Worm (Caenorhabditis elegans): ENCODE data around the gene pqn-83.

Gene pqn-83

DNA sequence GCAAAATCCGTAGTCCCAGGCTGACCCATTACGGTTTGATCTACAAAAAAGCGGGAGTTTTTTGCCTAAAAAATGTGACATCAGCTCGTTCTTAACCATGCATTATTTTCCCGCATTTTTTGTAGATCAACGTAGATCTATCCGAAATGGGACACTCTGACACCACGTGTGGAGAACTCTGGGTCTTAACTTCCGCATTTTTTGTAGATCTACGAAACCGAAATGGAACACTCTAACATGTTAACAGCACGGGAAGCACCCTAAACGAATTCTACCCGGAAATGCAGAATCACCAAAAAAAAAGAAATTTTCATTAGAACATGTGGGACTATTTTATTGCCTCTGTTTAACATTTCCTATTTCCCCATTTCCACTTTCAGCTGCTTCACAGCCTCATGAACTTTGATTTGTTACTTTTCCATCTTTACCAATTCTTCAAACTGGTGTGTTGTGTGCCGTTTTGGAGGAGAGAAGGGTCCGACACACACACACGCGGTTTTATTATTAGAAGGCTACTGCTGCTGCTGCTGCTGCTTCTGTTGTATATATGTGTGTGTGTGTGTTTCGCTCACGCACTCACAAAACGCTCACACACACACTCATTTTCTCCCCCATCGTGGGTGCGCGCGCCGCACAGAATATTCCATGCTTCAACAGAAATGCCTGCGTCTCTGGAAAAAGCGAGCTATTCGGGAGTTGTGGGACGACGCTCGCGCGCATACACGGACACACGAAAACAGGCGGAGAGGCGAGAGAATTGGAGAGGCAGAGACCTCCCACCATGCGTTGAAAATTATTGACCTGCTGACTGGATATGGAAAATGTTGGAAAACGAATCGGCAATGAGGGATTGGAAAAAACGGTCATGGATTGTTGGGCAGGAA is 31.1 kb downstream of the pqn-83 start (continued):
- TF ChIP-seq tra-1 (GFP tag; IDR thresholded peaks at IDR 0.05) (peak; percentile 71), hlh-11 (tag; optimal IDR thresholded peaks at IDR 0.05) (peak; percentile 94), saeg-2 (GFP tag; IDR thresholded peaks at IDR 0.05) (0 out of 2 replicates have a peak, but pooled peaks have one; percentile 65), lir-3 (tag; optimal IDR thresholded peaks at IDR 0.05) (no peak), php-3 (GFP tag; IDR thresholded peaks at IDR 0.05) (no peak; the same call in 1 of the 2 replicates), Y75B8A.6 (GFP tag; IDR thresholded peaks at IDR 0.05) (no peak), T26A8.4 (GFP tag; IDR thresholded peaks at IDR 0.05) (no peak; the same call in 1 of the 2 replicates), F44E2.7 (GFP tag; IDR thresholded peaks at IDR 0.05) (no peak), ztf-11 (tag; optimal IDR thresholded peaks at IDR 0.05) (no peak), tag-97 (GFP tag; IDR thresholded peaks at IDR 0.05) (no peak), unc-130 (GFP tag; optimal IDR thresholded peaks at IDR 0.05) (no peak)

ce11 chrIII:13066828-13067227 is 32.4 kb downstream of the pqn-83 start:
- TF ChIP-seq dmd-9 (GFP tag; IDR thresholded peaks at IDR 0.05) (no peak), daf-16 (GFP tag; optimal IDR thresholded peaks at IDR 0.05) (no peak), daf-16 (tag; optimal IDR thresholded peaks at IDR 0.05) (peak; percentile 6), lim-7 (GFP tag; IDR thresholded peaks at IDR 0.05) (no peak), hlh-11 (tag; optimal IDR thresholded peaks at IDR 0.05) (peak; percentile 15), mes-2 (tag; optimal IDR thresholded peaks at IDR 0.05; ENCODE audit: poor library complexity, severe bottlenecking) (no peak), pha-4 (GFP tag; IDR thresholded peaks at IDR 0.05) (0 out of 2 replicates have a peak, but pooled peaks have one; percentile 7), pha-4 (tag; optimal IDR thresholded peaks at IDR 0.05) (no peak), dve-1 (tag; optimal IDR thresholded peaks at IDR 0.05; ENCODE audit: insufficient read depth) (peak; percentile 49), nhr-42 (GFP tag; IDR thresholded peaks at IDR 0.05) (no peak), T26A8.4 (GFP tag; IDR thresholded peaks at IDR 0.05) (0 out of 2 replicates have a peak, but pooled peaks have one; percentile 36), T20F7.1 (GFP tag; optimal IDR thresholded peaks at IDR 0.05) (no peak), vab-7 (GFP tag; IDR thresholded peaks at IDR 0.05) (no peak), unc-39 (tag; optimal IDR thresholded peaks at IDR 0.05) (no peak), tra-1 (GFP tag; IDR thresholded peaks at IDR 0.05) (peak; percentile 81; the same call in 1 of the 2 replicates), nhr-48 (tag; optimal IDR thresholded peaks at IDR 0.05) (peak; percentile 72), lin-39 (tag; optimal IDR thresholded peaks at IDR 0.05) (no peak), zfp-3 (GFP tag; conservative IDR thresholded peaks at IDR 0.05) (0 out of 2 replicates have a peak, but pooled peaks have one; percentile 16), mxl-3 (GFP tag; optimal IDR thresholded peaks at IDR 0.05) (no peak), aha-1 (tag) (peak; percentile 88), php-3 (GFP tag; IDR thresholded peaks at IDR 0.05) (no peak), dmd-6 (GFP tag; IDR thresholded peaks at IDR 0.05) (peak; percentile 92)

ce11 chrIII:13065694-13066093 is 33.6 kb downstream of the pqn-83 start:
- peak; percentile 61 for TF ChIP-seq nhr-25 (tag; optimal IDR thresholded peaks at IDR 0.05; ENCODE audit: borderline replicate concordance, insufficient read depth)
- no peak for TF ChIP-seq dmd-8 (GFP tag; IDR thresholded peaks at IDR 0.05)
- TF ChIP-seq aha-1 (tag), result peak; percentile 69
- TF ChIP-seq hlh-11 (tag; optimal IDR thresholded peaks at IDR 0.05), result peak; percentile 34
- peak; percentile 58 for TF ChIP-seq hlh-30 (tag; optimal IDR thresholded peaks at IDR 0.05; ENCODE audit: insufficient read depth)
- TF ChIP-seq mxl-3 (GFP tag; optimal IDR thresholded peaks at IDR 0.05), result peak; percentile 43
- TF ChIP-seq dmd-9 (GFP tag; IDR thresholded peaks at IDR 0.05), result no peak
- TF ChIP-seq rbr-2 (tag; optimal IDR thresholded peaks at IDR 0.05), result no peak
- TF ChIP-seq dmd-6 (GFP tag; IDR thresholded peaks at IDR 0.05), result 0 out of 2 replicates have a peak, but pooled peaks have one; percentile 17
- peak; percentile 4 for TF ChIP-seq spr-3 (GFP tag; optimal IDR thresholded peaks at IDR 0.05)
- peak in 1 of 2 experiments; percentile 12 for TF ChIP-seq hif-1 (tag; optimal IDR thresholded peaks at IDR 0.05)
- TF ChIP-seq mdl-1 (tag; optimal IDR thresholded peaks at IDR 0.05), result peak in 1 of 2 experiments; percentile 22
- peak in 1 of 2 experiments; percentile 13 for TF ChIP-seq lsy-2 (tag; optimal IDR thresholded peaks at IDR 0.05)
- peak; percentile 47 for TF ChIP-seq hmg-1.1 (GFP tag; IDR thresholded peaks at IDR 0.05)
- TF ChIP-seq lin-13 (GFP tag; optimal IDR thresholded peaks at IDR 0.05), result no peak

Measured in whole organism, L4 larva.